Fruit fly (Drosophila melanogaster) whole organism, prepupa: ENCODE measurements around the gene eIF4EHP.
A peak's percentile ranks its signal among the peaks of the same experiment; 100 is the strongest.

ENCODE experiments used
- Blimp-1 ChIP-seq: fragments of 200-800 bp; sonication (Bioruptor generic); optimal IDR thresholded peaks from 3 replicates; lab custom pipeline; 2017; ENCODE audit warnings: missing biosample characterization, missing genetic modification characterization, mild to moderate bottlenecking, moderate library complexity, missing genetic modification reagents
- CG10631 ChIP-seq: fragments of 200-800 bp; sonication (Bioruptor generic); optimal IDR thresholded peaks from 2 replicates; lab custom pipeline; 2016; ENCODE audit warnings: missing biosample characterization, missing genetic modification characterization
- CG10669 ChIP-seq: fragments of 200-800 bp; sonication (Bioruptor generic); optimal IDR thresholded peaks from 3 replicates; lab custom pipeline; 2018; ENCODE audit warnings: missing biosample characterization, mild to moderate bottlenecking, missing genetic modification characterization, moderate library complexity
- CG11294 ChIP-seq: fragments of 200-800 bp; sonication (Bioruptor generic); IDR thresholded peaks from 2 replicates; pipeline ENCODE4 v1.3.6; 2022; ENCODE audit warnings: missing biosample characterization, missing genetic modification characterization
- CG11762 ChIP-seq: fragments of 200-800 bp; sonication (Bioruptor generic); optimal IDR thresholded peaks from 3 replicates; lab custom pipeline; 2016; ENCODE audit warnings: missing biosample characterization, missing genetic modification characterization; ENCODE audit not compliant: insufficient read depth
- CG11902 ChIP-seq: fragments of 200-800 bp; sonication (Bioruptor generic); optimal IDR thresholded peaks from 3 replicates; lab custom pipeline; 2016; ENCODE audit warnings: missing biosample characterization, missing genetic modification characterization
- CG15336 ChIP-seq: fragments of 200-800 bp; sonication (Bioruptor generic); IDR thresholded peaks from 2 replicates; pipeline ENCODE4 v1.3.6; 2022; ENCODE audit warnings: missing biosample characterization, missing genetic modification characterization
- CG1621 ChIP-seq: fragments of 200-800 bp; sonication (Bioruptor generic); optimal IDR thresholded peaks from 3 replicates; lab custom pipeline; 2018; ENCODE audit warnings: missing biosample characterization, mild to moderate bottlenecking, missing genetic modification characterization
- CG16779 ChIP-seq: fragments of 200-800 bp; sonication (Bioruptor generic); optimal IDR thresholded peaks from 3 replicates; lab custom pipeline; 2017; ENCODE audit warnings: missing biosample characterization, mild to moderate bottlenecking, missing genetic modification characterization
- CG3032 ChIP-seq: fragments of 200-800 bp; optimal IDR thresholded peaks from 2 replicates; lab custom pipeline; 2019; ENCODE audit warnings: missing biosample characterization, mild to moderate bottlenecking, missing genetic modification characterization, moderate library complexity
- CG31627 ChIP-seq: fragments of 200-800 bp; sonication (Bioruptor generic); optimal IDR thresholded peaks from 3 replicates; lab custom pipeline; 2016; ENCODE audit warnings: missing biosample characterization, missing genetic modification characterization
- CG32006 ChIP-seq: fragments of 200-800 bp; sonication (Bioruptor generic); optimal IDR thresholded peaks from 3 replicates; lab custom pipeline; 2017; ENCODE audit warnings: missing biosample characterization, mild to moderate bottlenecking, missing genetic modification characterization
- CG34406 ChIP-seq: fragments of 200-800 bp; sonication (Bioruptor generic); optimal IDR thresholded peaks from 3 replicates; lab custom pipeline; 2016; ENCODE audit warnings: missing biosample characterization, missing genetic modification characterization
- CG6163 ChIP-seq: fragments of 200-800 bp; sonication (Bioruptor generic); IDR thresholded peaks from 3 replicates; pipeline ENCODE4 v1.3.6; 2022; ENCODE audit warnings: missing biosample characterization, missing genetic modification characterization
- CG6792 ChIP-seq: fragments of 200-800 bp; sonication (Bioruptor generic); optimal IDR thresholded peaks from 3 replicates; lab custom pipeline; 2016; ENCODE audit warnings: missing biosample characterization, missing genetic modification characterization
- CG6854 ChIP-seq: fragments of 200-800 bp; sonication (Bioruptor generic); optimal IDR thresholded peaks from 2 replicates; lab custom pipeline; 2017; ENCODE audit warnings: missing biosample characterization, mild to moderate bottlenecking, missing genetic modification characterization
- CG7368 ChIP-seq: fragments of 200-800 bp; sonication (Bioruptor generic); optimal IDR thresholded peaks from 3 replicates; lab custom pipeline; 2016; ENCODE audit warnings: missing biosample characterization, missing genetic modification characterization
- CG8119 ChIP-seq: fragments of 200-800 bp; sonication (Bioruptor generic); IDR thresholded peaks from 3 replicates; pipeline ENCODE4 v1.3.6; 2022; ENCODE audit warnings: missing biosample characterization, missing genetic modification characterization
- CG8319 ChIP-seq: fragments of 200-800 bp; sonication (Bioruptor generic); optimal IDR thresholded peaks from 3 replicates; lab custom pipeline; 2016; ENCODE audit warnings: missing biosample characterization, missing genetic modification characterization
- CG8632 ChIP-seq: fragments of 200-800 bp; sonication (Bioruptor generic); optimal IDR thresholded peaks from 3 replicates; lab custom pipeline; 2016; ENCODE audit warnings: missing biosample characterization, missing genetic modification characterization
- CG9139 ChIP-seq: fragments of 200-800 bp; sonication (Bioruptor generic); optimal IDR thresholded peaks from 3 replicates; lab custom pipeline; 2017; ENCODE audit warnings: missing biosample characterization, mild to moderate bottlenecking, missing genetic modification characterization
- Eip75B ChIP-seq: fragments of 200-800 bp; sonication (Bioruptor generic); optimal IDR thresholded peaks from 3 replicates; lab custom pipeline; 2016; ENCODE audit warnings: missing biosample characterization, missing genetic modification characterization
- Eip78C ChIP-seq: fragments of 200-800 bp; sonication (Bioruptor generic); peaks from one replicate; lab custom pipeline; 2016; ENCODE audit warnings: missing biosample characterization, missing genetic modification characterization
- Eip93F ChIP-seq: fragments of 200-800 bp; sonication (Bioruptor generic); optimal IDR thresholded peaks from 2 replicates; lab custom pipeline; 2016; ENCODE audit warnings: missing biosample characterization, mild to moderate bottlenecking, missing genetic modification characterization
- Ets21C ChIP-seq: fragments of 200-800 bp; sonication (Bioruptor generic); optimal IDR thresholded peaks from 3 replicates; lab custom pipeline; 2016; ENCODE audit warnings: missing biosample characterization, missing genetic modification characterization
- Gug ChIP-seq: fragments of 200-800 bp; sonication (Bioruptor generic); IDR thresholded peaks from 2 replicates; pipeline ENCODE4 v1.3.6; 2022; ENCODE audit warnings: missing biosample characterization, missing genetic modification characterization
- Hr39 ChIP-seq: fragments of 200-800 bp; sonication (Bioruptor generic); optimal IDR thresholded peaks from 2 replicates; lab custom pipeline; 2016; ENCODE audit warnings: missing biosample characterization, missing genetic modification characterization
- Hr4 ChIP-seq: fragments of 200-800 bp; sonication (Bioruptor generic); optimal IDR thresholded peaks from 3 replicates; lab custom pipeline; 2016; ENCODE audit warnings: missing biosample characterization, missing genetic modification characterization
- Lpt ChIP-seq: fragments of 200-800 bp; sonication (Bioruptor generic); optimal IDR thresholded peaks from 3 replicates; lab custom pipeline; 2016; ENCODE audit warnings: missing biosample characterization, missing genetic modification characterization
- Met ChIP-seq: fragments of 200-800 bp; sonication (Bioruptor generic); optimal IDR thresholded peaks from 3 replicates; lab custom pipeline; 2016; ENCODE audit warnings: missing biosample characterization, missing genetic modification characterization
- OdsH ChIP-seq: fragments of 200-800 bp; sonication (Bioruptor generic); optimal IDR thresholded peaks from 3 replicates; lab custom pipeline; 2016; ENCODE audit warnings: missing biosample characterization, missing genetic modification characterization
- Smox ChIP-seq: fragments of 200-800 bp; sonication (Bioruptor generic); optimal IDR thresholded peaks from 3 replicates; lab custom pipeline; 2016; ENCODE audit warnings: missing biosample characterization, missing genetic modification characterization
- Sox102F ChIP-seq: fragments of 200-800 bp; sonication (Bioruptor generic); optimal IDR thresholded peaks from 2 replicates; lab custom pipeline; 2016; ENCODE audit warnings: missing biosample characterization, mild to moderate bottlenecking, missing genetic modification characterization
- Sox14 ChIP-seq: fragments of 200-800 bp; sonication (Bioruptor generic); optimal IDR thresholded peaks from 3 replicates; lab custom pipeline; 2016; ENCODE audit warnings: missing biosample characterization, missing genetic modification characterization
- Sox15 ChIP-seq: fragments of 200-800 bp; sonication (Bioruptor generic); optimal IDR thresholded peaks from 3 replicates; lab custom pipeline; 2016; ENCODE audit warnings: missing biosample characterization, missing genetic modification characterization
- achi ChIP-seq: fragments of 200-800 bp; sonication (Bioruptor generic); optimal IDR thresholded peaks from 3 replicates; lab custom pipeline; 2016; ENCODE audit warnings: missing biosample characterization, missing genetic modification characterization
- acj6 ChIP-seq: fragments of 200-800 bp; sonication (Bioruptor generic); optimal IDR thresholded peaks from 3 replicates; lab custom pipeline; 2016; ENCODE audit warnings: missing biosample characterization, missing genetic modification characterization
- cyc ChIP-seq: fragments of 200-800 bp; sonication (Bioruptor generic); optimal IDR thresholded peaks from 3 replicates; lab custom pipeline; 2016; ENCODE audit warnings: missing biosample characterization, missing genetic modification characterization
- dac ChIP-seq: fragments of 200-800 bp; sonication (Bioruptor generic); optimal IDR thresholded peaks from 2 replicates; lab custom pipeline; 2017; ENCODE audit warnings: missing biosample characterization, mild to moderate bottlenecking, missing genetic modification characterization
- dsx ChIP-seq: fragments of 200-800 bp; optimal IDR thresholded peaks from 3 replicates; lab custom pipeline; 2019; ENCODE audit warnings: missing biosample characterization, mild to moderate bottlenecking, missing genetic modification characterization, moderate library complexity; ENCODE audit not compliant: poor library complexity, severe bottlenecking
- esn ChIP-seq: fragments of 200-800 bp; sonication (Bioruptor generic); optimal IDR thresholded peaks from 2 replicates; lab custom pipeline; 2016; ENCODE audit warnings: missing biosample characterization, mild to moderate bottlenecking, missing genetic modification characterization, moderate library complexity
- fd59A ChIP-seq: fragments of 200-800 bp; sonication (Bioruptor generic); optimal IDR thresholded peaks from 2 replicates; lab custom pipeline; 2017; ENCODE audit warnings: missing biosample characterization, mild to moderate bottlenecking, missing genetic modification characterization, missing genetic modification reagents
- fd85E ChIP-seq: fragments of 200-800 bp; sonication (Bioruptor generic); optimal IDR thresholded peaks from 3 replicates; lab custom pipeline; 2016; ENCODE audit warnings: missing biosample characterization, missing genetic modification characterization
- fkh ChIP-seq: fragments of 200-800 bp; sonication (Bioruptor generic); optimal IDR thresholded peaks from 3 replicates; lab custom pipeline; 2017; ENCODE audit warnings: missing biosample characterization, mild to moderate bottlenecking, missing genetic modification characterization, moderate library complexity
- lz ChIP-seq: fragments of 200-800 bp; sonication (Bioruptor generic); optimal IDR thresholded peaks from 3 replicates; lab custom pipeline; 2016; ENCODE audit warnings: missing biosample characterization, missing genetic modification characterization
- net ChIP-seq: fragments of 200-800 bp; sonication (Bioruptor generic); optimal IDR thresholded peaks from 3 replicates; lab custom pipeline; 2016; ENCODE audit warnings: missing biosample characterization, missing genetic modification characterization
- pdm3 ChIP-seq: fragments of 200-800 bp; sonication (Bioruptor generic); optimal IDR thresholded peaks from 3 replicates; lab custom pipeline; 2016; ENCODE audit warnings: missing biosample characterization, missing genetic modification characterization
- salr ChIP-seq, 2 experiments: fragments of 200-800 bp; sonication (Bioruptor generic); optimal IDR thresholded peaks; 3 replicates each; lab custom pipeline; 2016 to 2018; ENCODE audit warnings: missing biosample characterization in 2 of 2, missing genetic modification characterization in 2 of 2, mild to moderate bottlenecking in 1 of 2
- spab ChIP-seq: fragments of 200-800 bp; sonication (Bioruptor generic); optimal IDR thresholded peaks from 2 replicates; lab custom pipeline; 2017; ENCODE audit warnings: missing biosample characterization, mild to moderate bottlenecking, missing genetic modification characterization, missing genetic modification reagents
- ss ChIP-seq, 2 experiments: fragments of 200-800 bp; sonication (Bioruptor generic); optimal IDR thresholded peaks; 2 replicates in 1 of 2; 3 replicates in 1 of 2; lab custom pipeline; 2017 to 2018; ENCODE audit warnings: mild to moderate bottlenecking in 2 of 2, missing biosample characterization in 2 of 2, missing genetic modification characterization in 2 of 2, moderate library complexity in 1 of 2
- svp ChIP-seq: fragments of 200-800 bp; sonication (Bioruptor generic); peaks from one replicate; lab custom pipeline; 2016; ENCODE audit warnings: missing biosample characterization, missing genetic modification characterization
- vri ChIP-seq: fragments of 200-800 bp; sonication (Bioruptor generic); optimal IDR thresholded peaks from 3 replicates; lab custom pipeline; 2016; ENCODE audit warnings: missing biosample characterization, mild to moderate bottlenecking, missing genetic modification characterization

Gene eIF4EHP

dm6 chr3R:24108902-24109389 is at the start of gene eIF4EHP, which contains the start of gene CG18428:
Gene eIF4EHP, minus strand, starts transcription at chr3R:24108960.
Gene CG18428, plus strand, starts transcription at chr3R:24109336.
- peak; percentile 98 for TF ChIP-seq CG6854 (GFP tag; lab: Kevin White, UChicago)
- TF ChIP-seq Lpt (GFP tag; lab: Kevin White, UChicago) = peak; percentile 99
- TF ChIP-seq lz (GFP tag; lab: Kevin White, UChicago) = peak; percentile 95
- TF ChIP-seq Eip93F (GFP tag; lab: Kevin White, UChicago) = peak; percentile 93
- TF ChIP-seq acj6 (GFP tag; lab: Kevin White, UChicago) = peak; percentile 99
- TF ChIP-seq Hr39 = peak; percentile 92
- peak; percentile 100 for TF ChIP-seq CG10669 (GFP tag; lab: Kevin White, UChicago)
- no peak; the same call in 2 of the 3 replicates for TF ChIP-seq CG6163 (GFP tag; lab: Robert Waterston, UW)
- TF ChIP-seq CG11902 (GFP tag; lab: Kevin White, UChicago) = peak; percentile 98
- TF ChIP-seq CG11762 (GFP tag; lab: Kevin White, UChicago) = peak; percentile 99
- peak; percentile 100 for TF ChIP-seq Eip78C
- TF ChIP-seq achi = peak; percentile 100
- TF ChIP-seq Blimp-1 (GFP tag; lab: Kevin White, UChicago) = peak; percentile 98
- TF ChIP-seq Hr4 (GFP tag; lab: Kevin White, UChicago) = peak; percentile 98
- TF ChIP-seq esn (GFP tag; lab: Kevin White, UChicago) = peak; percentile 98
- TF ChIP-seq spab (GFP tag; lab: Kevin White, UChicago) = peak; percentile 99
- peak; percentile 95 for TF ChIP-seq CG8319 (GFP tag; lab: Kevin White, UChicago)
- TF ChIP-seq CG8632 = peak; percentile 99
- no peak for TF ChIP-seq CG11294 (GFP tag; lab: Robert Waterston, UW)
- peak; percentile 96 for TF ChIP-seq fd85E (GFP tag; lab: Kevin White, UChicago)
- peak; percentile 99 for TF ChIP-seq OdsH
- peak; percentile 99 for TF ChIP-seq dsx (GFP tag; lab: Kevin White, UChicago)
- TF ChIP-seq svp (GFP tag; lab: Kevin White, UChicago) = peak; percentile 98
- peak; percentile 99 for TF ChIP-seq CG10631 (GFP tag; lab: Kevin White, UChicago)
- peak; percentile 99 for TF ChIP-seq net
- TF ChIP-seq CG32006 (GFP tag; lab: Kevin White, UChicago) = peak; percentile 100
- no peak for TF ChIP-seq CG15336 (GFP tag; lab: Robert Waterston, UW)
- peak; percentile 95 for TF ChIP-seq cyc (GFP tag; lab: Kevin White, UChicago)
- peak; percentile 99 for TF ChIP-seq CG9139 (GFP tag; lab: Kevin White, UChicago)
- TF ChIP-seq Gug (GFP tag; lab: Robert Waterston, UW) = no peak
- peak; percentile 99 to 100 for TF ChIP-seq ss (GFP tag; optimal IDR thresholded peaks at IDR 0.05; lab: Kevin White, UChicago)
- TF ChIP-seq pdm3 = peak; percentile 96
- peak; percentile 98 for TF ChIP-seq CG7368 (GFP tag; lab: Kevin White, UChicago)
- TF ChIP-seq Sox15 = peak; percentile 98
- peak; percentile 96 for TF ChIP-seq dac (GFP tag; lab: Kevin White, UChicago)
- peak; percentile 98 for TF ChIP-seq CG16779 (tag; lab: Kevin White, UChicago)
- TF ChIP-seq CG6792 (GFP tag; lab: Kevin White, UChicago) = peak; percentile 98
- peak; percentile 97 for TF ChIP-seq CG1621 (tag; lab: Kevin White, UChicago)
- peak; percentile 89 for TF ChIP-seq Ets21C (GFP tag; lab: Kevin White, UChicago)
- TF ChIP-seq Sox14 (GFP tag; lab: Kevin White, UChicago) = peak; percentile 94
- TF ChIP-seq CG8119 (GFP tag; lab: Robert Waterston, UW) = no peak
- peak; percentile 94 for TF ChIP-seq Eip75B (GFP tag; lab: Kevin White, UChicago)
- TF ChIP-seq vri (GFP tag; lab: Kevin White, UChicago) = peak; percentile 90
- TF ChIP-seq Sox102F = peak; percentile 96
- peak; percentile 96 for TF ChIP-seq Met (GFP tag; lab: Kevin White, UChicago)
- TF ChIP-seq CG31627 (GFP tag; lab: Kevin White, UChicago) = peak; percentile 92
- peak; percentile 86 for TF ChIP-seq fkh
- TF ChIP-seq Smox (GFP tag; lab: Kevin White, UChicago) = peak; percentile 94
- TF ChIP-seq CG3032 (tag; lab: Kevin White, UChicago) = peak; percentile 100
- TF ChIP-seq CG34406 = peak; percentile 100
- TF ChIP-seq salr (GFP tag; optimal IDR thresholded peaks at IDR 0.05; lab: Kevin White, UChicago) = peak; percentile 97 to 99
- peak; percentile 98 for TF ChIP-seq fd59A (GFP tag; lab: Kevin White, UChicago)
